Worm (Caenorhabditis elegans): Measurements from ENCODE around the gene R07A4.2.

R07A4.2 gene

DNA sequence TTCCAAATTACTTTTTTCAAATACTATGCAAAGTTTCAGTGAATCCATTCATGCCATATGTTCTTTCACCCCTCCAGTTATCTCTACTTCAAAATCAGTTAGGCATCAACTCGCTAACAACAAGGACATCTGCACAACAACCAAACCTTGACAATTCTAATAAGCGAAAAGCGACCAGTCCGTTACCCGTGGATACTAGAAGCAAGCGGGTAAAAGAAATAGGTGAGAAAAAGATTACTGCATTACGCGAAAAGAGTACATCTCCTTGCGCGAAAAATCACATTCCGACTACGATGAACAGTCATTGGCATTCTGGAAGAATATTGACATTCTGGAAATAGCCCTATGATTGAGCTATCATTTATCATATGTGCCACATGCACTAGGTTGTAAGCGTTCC lies 9.9 kb upstream of the R07A4.2 start:
- TF ChIP-seq nhr-237 (tag; optimal IDR thresholded peaks at IDR 0.05): no peak
- no peak for TF ChIP-seq pqm-1 (tag; optimal IDR thresholded peaks at IDR 0.05)
- peak; percentile 26 for TF ChIP-seq nhr-23 (tag; optimal IDR thresholded peaks at IDR 0.05)
- TF ChIP-seq ceh-9 (tag; optimal IDR thresholded peaks at IDR 0.05): no peak
- peak; percentile 14 for TF ChIP-seq nhr-43 (tag; optimal IDR thresholded peaks at IDR 0.05; ENCODE audit: poor library complexity, severe bottlenecking)
- TF ChIP-seq ama-1 (optimal IDR thresholded peaks at IDR 0.05): no peak
- no peak for TF ChIP-seq aly-2 (tag; optimal IDR thresholded peaks at IDR 0.05)
- TF ChIP-seq hmg-11 (tag; optimal IDR thresholded peaks at IDR 0.05): no peak
- TF ChIP-seq nhr-77 (tag; optimal IDR thresholded peaks at IDR 0.05): no peak
- no peak for TF ChIP-seq zag-1 (tag; optimal IDR thresholded peaks at IDR 0.05)
- no peak for TF ChIP-seq egl-5 (tag; optimal IDR thresholded peaks at IDR 0.05)

DNA sequence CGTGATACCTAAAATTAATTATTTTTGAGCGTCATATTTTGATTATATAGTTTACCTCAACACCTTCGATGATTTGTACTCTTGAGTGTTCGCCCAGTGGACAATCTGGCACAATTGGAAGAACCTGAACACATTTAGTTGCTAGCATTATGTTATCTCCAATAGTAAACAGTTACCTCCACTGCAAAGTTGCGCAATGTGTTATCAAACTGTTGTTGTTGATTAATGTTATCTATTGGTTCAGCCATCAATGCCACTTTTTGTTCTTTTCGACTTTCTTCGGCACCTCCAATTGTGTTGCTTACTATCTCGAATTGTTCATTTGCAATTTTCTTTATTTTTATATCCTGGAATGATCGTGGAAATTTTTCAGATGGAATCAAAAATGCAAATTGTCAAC lies 8.2 kb upstream of the R07A4.2 start:
- TF ChIP-seq nhr-25 (tag; optimal IDR thresholded peaks at IDR 0.05) (no peak), elt-1 (tag; optimal IDR thresholded peaks at IDR 0.05) (no peak), elt-2 (tag; optimal IDR thresholded peaks at IDR 0.05) (no peak), ceh-82 (tag; optimal IDR thresholded peaks at IDR 0.05) (no peak), daf-12 (tag; optimal IDR thresholded peaks at IDR 0.05) (no peak), lin-39 (tag; optimal IDR thresholded peaks at IDR 0.05) (no peak), lsy-12 (tag; optimal IDR thresholded peaks at IDR 0.05) (no peak), fkh-10 (GFP tag; optimal IDR thresholded peaks at IDR 0.05) (no peak), R02D3.7 (tag; optimal IDR thresholded peaks at IDR 0.05) (no peak), jun-1 (tag; optimal IDR thresholded peaks at IDR 0.05) (no peak), nhr-23 (tag; optimal IDR thresholded peaks at IDR 0.05) (no peak)

DNA sequence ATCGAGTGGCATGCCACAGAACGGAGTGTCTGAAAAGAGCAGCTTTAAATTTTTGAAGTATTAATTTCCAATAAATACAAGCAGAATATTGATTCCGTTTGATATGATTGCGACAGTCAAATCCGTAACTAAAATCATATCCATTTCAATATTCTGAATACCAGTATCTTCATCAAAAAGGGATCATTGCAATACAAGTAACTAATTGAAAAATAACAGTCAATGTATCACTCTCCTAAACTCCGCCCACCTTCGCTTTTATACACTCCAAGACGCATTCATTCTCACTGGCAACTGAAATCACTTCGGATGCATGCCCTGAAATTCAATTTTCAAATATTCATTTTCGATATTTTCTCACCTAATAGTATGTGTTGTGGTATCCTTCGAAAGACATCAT lies 7.1 kb upstream of the R07A4.2 start, which contains the start of gene R07A4.3:
R07A4.3 (plus strand) TSS at position 301 of the 400 bp plus-strand sequence.
- TF ChIP-seq hmg-11 (tag; optimal IDR thresholded peaks at IDR 0.05) (no peak), nhr-23 (tag; optimal IDR thresholded peaks at IDR 0.05) (no peak), eor-1 (tag; optimal IDR thresholded peaks at IDR 0.05) (no peak), sea-2 (GFP tag; optimal IDR thresholded peaks at IDR 0.05) (no peak), egl-27 (tag; optimal IDR thresholded peaks at IDR 0.05) (no peak)

DNA sequence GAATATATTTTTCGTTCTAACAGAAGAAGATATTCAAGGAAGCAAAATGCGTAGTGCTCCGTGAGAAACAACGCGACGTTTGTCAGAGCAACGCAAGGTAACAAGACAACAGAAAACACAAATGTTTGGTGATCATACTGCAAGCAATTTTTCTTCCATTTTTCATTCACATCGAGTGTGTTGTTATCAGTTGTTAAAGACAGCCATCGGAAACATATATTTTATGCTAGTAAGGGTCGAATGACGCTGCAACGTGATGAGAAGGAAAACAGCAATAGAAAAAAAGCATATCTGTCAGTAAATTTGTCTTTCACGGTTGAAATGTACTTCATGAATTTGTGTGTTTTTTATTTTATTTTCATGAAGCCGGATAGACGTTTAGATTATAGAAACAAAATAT lies 1.9 kb upstream of the R07A4.2 start:
- TF ChIP-seq ztf-4 (tag; optimal IDR thresholded peaks at IDR 0.05) (no peak), elt-3 (tag; optimal IDR thresholded peaks at IDR 0.05) (no peak), hmg-11 (tag; optimal IDR thresholded peaks at IDR 0.05) (no peak), nhr-76 (tag; optimal IDR thresholded peaks at IDR 0.05) (no peak), fkh-10 (GFP tag; optimal IDR thresholded peaks at IDR 0.05) (no peak), sea-2 (GFP tag; optimal IDR thresholded peaks at IDR 0.05) (no peak), elt-2 (tag; optimal IDR thresholded peaks at IDR 0.05) (peak; percentile 39), nhr-25 (tag; optimal IDR thresholded peaks at IDR 0.05) (no peak), nhr-43 (tag; optimal IDR thresholded peaks at IDR 0.05; ENCODE audit: poor library complexity, severe bottlenecking) (no peak), nhr-67 (tag; optimal IDR thresholded peaks at IDR 0.05) (no peak), tbx-2 (tag; optimal IDR thresholded peaks at IDR 0.05) (no peak), egl-27 (tag; optimal IDR thresholded peaks at IDR 0.05) (no peak), fkh-2 (tag; optimal IDR thresholded peaks at IDR 0.05) (no peak), pha-4 (tag; optimal IDR thresholded peaks at IDR 0.05) (no peak), jun-1 (tag; optimal IDR thresholded peaks at IDR 0.05) (no peak), nhr-77 (tag; optimal IDR thresholded peaks at IDR 0.05) (no peak), pqm-1 (tag; optimal IDR thresholded peaks at IDR 0.05) (peak; percentile 19)

DNA sequence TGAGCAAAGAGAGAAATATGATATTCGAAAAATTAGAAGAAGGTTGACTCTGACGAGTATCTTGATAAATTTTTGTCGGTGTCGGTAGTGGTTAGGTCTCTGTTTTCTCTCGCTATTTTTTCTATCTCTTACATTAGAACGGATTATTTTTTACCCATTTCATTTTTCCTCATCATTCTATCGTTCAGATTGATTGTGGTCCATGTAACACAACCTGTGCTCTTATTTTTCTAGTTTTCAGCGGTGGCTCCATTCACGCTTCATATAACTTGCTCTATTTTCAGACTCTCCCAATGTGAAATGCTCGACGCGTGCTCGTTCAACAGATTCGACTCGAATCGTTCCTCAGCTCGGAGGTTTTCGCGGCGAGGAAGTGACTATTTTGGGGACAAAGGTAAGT lies 12.3 kb downstream of the R07A4.2 start, which contains the start of gene egl-36:
egl-36 (plus strand) TSS at position 301 of the 400 bp plus-strand sequence.
- TF ChIP-seq lsy-12 (tag; optimal IDR thresholded peaks at IDR 0.05) (no peak), jun-1 (tag; optimal IDR thresholded peaks at IDR 0.05) (no peak), ama-1 (optimal IDR thresholded peaks at IDR 0.05) (no peak), fkh-2 (tag; optimal IDR thresholded peaks at IDR 0.05) (no peak), nfya-1 (tag; optimal IDR thresholded peaks at IDR 0.05; ENCODE audit: insufficient read depth) (no peak), nhr-76 (tag; optimal IDR thresholded peaks at IDR 0.05) (no peak), ztf-4 (tag; optimal IDR thresholded peaks at IDR 0.05) (no peak), mdl-1 (tag; optimal IDR thresholded peaks at IDR 0.05) (no peak), nhr-77 (tag; optimal IDR thresholded peaks at IDR 0.05) (no peak), egl-5 (tag; optimal IDR thresholded peaks at IDR 0.05) (no peak), nhr-43 (tag; optimal IDR thresholded peaks at IDR 0.05; ENCODE audit: poor library complexity, severe bottlenecking) (no peak)

Data from whole organism, L3 larva.